Worm (Caenorhabditis elegans): ENCODE data around the gene nhr-40.

Gene nhr-40

ce11 chrX:2553433-2553860 lies 40.4 kb upstream of the nhr-40 start (continued):
- TF ChIP-seq Y22D7AL.16 (tag; optimal IDR thresholded peaks at IDR 0.05), result no peak
- TF ChIP-seq ceh-19 (GFP tag; optimal IDR thresholded peaks at IDR 0.05), result peak; percentile 47
- peak; percentile 15 for TF ChIP-seq ets-4 (tag; optimal IDR thresholded peaks at IDR 0.05)
- TF ChIP-seq hlh-15 (tag; optimal IDR thresholded peaks at IDR 0.05), result peak; percentile 46
- peak; percentile 66 for TF ChIP-seq pha-2 (tag; optimal IDR thresholded peaks at IDR 0.05)
- TF ChIP-seq ttx-3 (tag; optimal IDR thresholded peaks at IDR 0.05), result peak; percentile 32
- peak; percentile 65 for TF ChIP-seq sdc-2 (tag; optimal IDR thresholded peaks at IDR 0.05)
- no peak for TF ChIP-seq hlh-6 (tag; optimal IDR thresholded peaks at IDR 0.05)
- TF ChIP-seq ref-2 (tag; optimal IDR thresholded peaks at IDR 0.05), result peak; percentile 49
- peak; percentile 13 for TF ChIP-seq fkh-6 (tag; optimal IDR thresholded peaks at IDR 0.05)
- TF ChIP-seq ceh-9 (tag; optimal IDR thresholded peaks at IDR 0.05), result no peak
- peak; percentile 29; the same call in 1 of the 2 replicates for TF ChIP-seq sox-2 (GFP tag; IDR thresholded peaks at IDR 0.05)
- TF ChIP-seq sox-4 (tag; optimal IDR thresholded peaks at IDR 0.05), result peak; percentile 39
- no peak for TF ChIP-seq dve-1 (tag; optimal IDR thresholded peaks at IDR 0.05)
- TF ChIP-seq nfya-1 (tag; optimal IDR thresholded peaks at IDR 0.05), result peak; percentile 39
- TF ChIP-seq ztf-16 (tag; optimal IDR thresholded peaks at IDR 0.05), result peak; percentile 70
- no peak for TF ChIP-seq ceh-22 (tag; optimal IDR thresholded peaks at IDR 0.05)
- no peak for TF ChIP-seq K02D7.2 (tag; optimal IDR thresholded peaks at IDR 0.05)
- peak; percentile 65 for TF ChIP-seq unc-55 (GFP tag; optimal IDR thresholded peaks at IDR 0.05)
- TF ChIP-seq fkh-10 (GFP tag; optimal IDR thresholded peaks at IDR 0.05), result no peak
- TF ChIP-seq T23F11.4 (GFP tag; optimal IDR thresholded peaks at IDR 0.05), result peak; percentile 5
- TF ChIP-seq hlh-13 (GFP tag; optimal IDR thresholded peaks at IDR 0.05), result peak; percentile 20
- peak; percentile 76 for TF ChIP-seq ceh-18 (tag; optimal IDR thresholded peaks at IDR 0.05)
- peak; percentile 28 for TF ChIP-seq ceh-14 (tag; optimal IDR thresholded peaks at IDR 0.05)
- TF ChIP-seq dmd-4 (tag; optimal IDR thresholded peaks at IDR 0.05; ENCODE audit: borderline replicate concordance), result no peak
- no peak for TF ChIP-seq unc-3 (GFP tag; conservative IDR thresholded peaks at IDR 0.05)
- peak; percentile 39 for TF ChIP-seq unc-3 (tag; optimal IDR thresholded peaks at IDR 0.05)
- no peak for TF ChIP-seq zip-5 (tag; optimal IDR thresholded peaks at IDR 0.05)

- no peak for TF ChIP-seq elt-4 (tag; optimal IDR thresholded peaks at IDR 0.05)
- TF ChIP-seq hlh-8 (tag; optimal IDR thresholded peaks at IDR 0.05), result no peak
- no peak for TF ChIP-seq pag-3 (tag; optimal IDR thresholded peaks at IDR 0.05; ENCODE audit: borderline replicate concordance)
- TF ChIP-seq ceh-34 (tag; optimal IDR thresholded peaks at IDR 0.05), result no peak
- no peak for TF ChIP-seq ceh-9 (tag; optimal IDR thresholded peaks at IDR 0.05)
- TF ChIP-seq gmeb-2 (tag; optimal IDR thresholded peaks at IDR 0.05), result no peak
- no peak for TF ChIP-seq sox-4 (tag; optimal IDR thresholded peaks at IDR 0.05)
- TF ChIP-seq K09A11.1 (tag; optimal IDR thresholded peaks at IDR 0.05; ENCODE audit: insufficient read depth), result no peak
- no peak for TF ChIP-seq ceh-14 (tag; optimal IDR thresholded peaks at IDR 0.05)
- no peak for TF ChIP-seq fax-1 (tag; optimal IDR thresholded peaks at IDR 0.05)
These were observed 34.4 kb upstream of the nhr-40 start for ce11 chrX:2559399-2559798.

ce11 chrX:2559979-2560378 lies 33.8 kb upstream of the nhr-40 start, which contains the start of gene F52H2.5:
Gene F52H2.5 (minus strand): TSS chrX:2560079.
- TF ChIP-seq unc-55 (GFP tag; optimal IDR thresholded peaks at IDR 0.05) (no peak), che-1 (tag; optimal IDR thresholded peaks at IDR 0.05) (no peak), ceh-31 (tag; optimal IDR thresholded peaks at IDR 0.05) (no peak), K02D7.2 (tag; optimal IDR thresholded peaks at IDR 0.05) (no peak)

- TF ChIP-seq ceh-2 (tag; optimal IDR thresholded peaks at IDR 0.05), result no peak
- TF ChIP-seq ama-1 (optimal IDR thresholded peaks at IDR 0.05), result no peak
- no peak for TF ChIP-seq F13H6.1 (tag; optimal IDR thresholded peaks at IDR 0.05)
- TF ChIP-seq K09A11.1 (tag; optimal IDR thresholded peaks at IDR 0.05; ENCODE audit: insufficient read depth), result no peak
- TF ChIP-seq ceh-45 (GFP tag; IDR thresholded peaks at IDR 0.05), result no peak
- TF ChIP-seq elt-4 (tag; optimal IDR thresholded peaks at IDR 0.05), result no peak
- no peak for TF ChIP-seq ceh-9 (tag; optimal IDR thresholded peaks at IDR 0.05)
- TF ChIP-seq pqm-1 (tag; optimal IDR thresholded peaks at IDR 0.05), result no peak
These were observed 29.8 kb upstream of the nhr-40 start, which contains the start of gene dhcr-24 for ce11 chrX:2564047-2564446. Gene dhcr-24 (minus strand): TSS chrX:2564147.

Measured in whole organism, late embryonic.